Worm (Caenorhabditis elegans) whole organism, L3 larva: Measurements from ENCODE around the gene ugt-23.

Experiments used
- R02D3.7 ChIP-seq: fragments of 150-350 bp; optimal IDR thresholded peaks from 2 replicates; lab custom pipeline; 2014; ENCODE audit warnings: missing biosample characterization, missing genetic modification characterization
- ZK546.5 ChIP-seq: sonication (generic microtip); optimal IDR thresholded peaks from 2 replicates; lab custom pipeline; 2017; ENCODE audit warnings: missing biosample characterization, missing genetic modification characterization
- ama-1 ChIP-seq: fragments of 150-350 bp; optimal IDR thresholded peaks from 2 replicates; lab custom pipeline; 2018
- ceh-16 ChIP-seq: sonication (generic microtip); optimal IDR thresholded peaks from 2 replicates; lab custom pipeline; 2017; ENCODE audit warnings: missing biosample characterization, missing genetic modification characterization
- ceh-28 ChIP-seq: fragments of 150-350 bp; optimal IDR thresholded peaks from 2 replicates; lab custom pipeline; 2014; ENCODE audit warnings: missing biosample characterization, missing genetic modification reagents, missing genetic modification characterization
- ceh-82 ChIP-seq: fragments of 150-350 bp; optimal IDR thresholded peaks from 2 replicates; lab custom pipeline; 2014; ENCODE audit warnings: missing biosample characterization, missing genetic modification characterization
- ceh-9 ChIP-seq: sonication (generic microtip); optimal IDR thresholded peaks from 2 replicates; lab custom pipeline; 2018; ENCODE audit warnings: missing biosample characterization, missing genetic modification characterization
- egl-27 ChIP-seq: sonication (generic microtip); optimal IDR thresholded peaks from 4 replicates; lab custom pipeline; 2017; ENCODE audit warnings: missing biosample characterization, missing genetic modification reagents, missing genetic modification characterization
- egl-5 ChIP-seq: fragments of 150-350 bp; optimal IDR thresholded peaks from 2 replicates; lab custom pipeline; 2017; ENCODE audit warnings: missing biosample characterization, missing genetic modification reagents, missing genetic modification characterization, inconsistent platforms
- elt-1 ChIP-seq: fragments of 150-350 bp; optimal IDR thresholded peaks from 2 replicates; lab custom pipeline; 2014; ENCODE audit warnings: missing biosample characterization, missing genetic modification characterization
- elt-2 ChIP-seq: sonication (generic microtip); optimal IDR thresholded peaks from 2 replicates; lab custom pipeline; 2016; ENCODE audit warnings: missing genetic modification reagents, mild to moderate bottlenecking, missing genetic modification characterization, missing compliant biosample characterization
- elt-3 ChIP-seq, 3 experiments: fragments of 150-350 bp in 1 of 3; sonication (generic microtip) in 2 of 3; optimal IDR thresholded peaks; 2 replicates in 2 of 3; 4 replicates in 1 of 3; lab custom pipeline; 2014 to 2017; ENCODE audit warnings: missing biosample characterization in 3 of 3, missing genetic modification characterization in 3 of 3
- fkh-10 ChIP-seq: sonication (generic microtip); optimal IDR thresholded peaks from 2 replicates; lab custom pipeline; 2017; ENCODE audit warnings: missing biosample characterization, missing genetic modification reagents, missing genetic modification characterization
- fos-1 ChIP-seq: fragments of 150-350 bp; optimal IDR thresholded peaks from 2 replicates; lab custom pipeline; 2014; ENCODE audit warnings: missing biosample characterization, missing genetic modification characterization
- hmg-11 ChIP-seq: sonication (generic microtip); optimal IDR thresholded peaks from 2 replicates; lab custom pipeline; 2016; ENCODE audit warnings: missing genetic modification characterization, missing compliant biosample characterization
- lin-15B ChIP-seq: fragments of 150-350 bp; optimal IDR thresholded peaks from 2 replicates; lab custom pipeline; 2014; ENCODE audit warnings: missing biosample characterization, missing genetic modification characterization
- lin-39 ChIP-seq: fragments of 150-350 bp; optimal IDR thresholded peaks from 2 replicates; lab custom pipeline; 2018; ENCODE audit warnings: missing biosample characterization, missing genetic modification reagents, missing genetic modification characterization
- lsy-12 ChIP-seq: sonication (generic microtip); optimal IDR thresholded peaks from 2 replicates; lab custom pipeline; 2016; ENCODE audit warnings: mild to moderate bottlenecking, missing genetic modification characterization, missing compliant biosample characterization
- mml-1 ChIP-seq: fragments of 150-350 bp; sonication (generic microtip); optimal IDR thresholded peaks from 3 replicates; lab custom pipeline; 2014; ENCODE audit warnings: missing biosample characterization, missing genetic modification characterization
- nfya-1 ChIP-seq: sonication (generic microtip); optimal IDR thresholded peaks from 2 replicates; lab custom pipeline; 2017; ENCODE audit warnings: missing genetic modification characterization, mild to moderate bottlenecking, missing compliant biosample characterization, antibody characterized with exemption, moderate library complexity; ENCODE audit not compliant: insufficient read depth
- nhr-11 ChIP-seq: fragments of 150-350 bp; optimal IDR thresholded peaks from 2 replicates; lab custom pipeline; 2014; ENCODE audit warnings: missing biosample characterization, missing genetic modification characterization
- nhr-12 ChIP-seq: fragments of 150-350 bp; optimal IDR thresholded peaks from 2 replicates; lab custom pipeline; 2014; ENCODE audit warnings: missing biosample characterization, missing genetic modification characterization
- nhr-23 ChIP-seq: fragments of 150-350 bp; optimal IDR thresholded peaks from 2 replicates; lab custom pipeline; 2014; ENCODE audit warnings: missing biosample characterization, missing genetic modification reagents, missing genetic modification characterization
- nhr-237 ChIP-seq: fragments of 150-350 bp; optimal IDR thresholded peaks from 2 replicates; lab custom pipeline; 2014; ENCODE audit warnings: missing biosample characterization, missing genetic modification characterization
- nhr-25 ChIP-seq: sonication (generic microtip); optimal IDR thresholded peaks from 2 replicates; lab custom pipeline; 2017; ENCODE audit warnings: missing biosample characterization, missing genetic modification characterization
- nhr-28 ChIP-seq: fragments of 150-350 bp; optimal IDR thresholded peaks from 2 replicates; lab custom pipeline; 2014; ENCODE audit warnings: missing biosample characterization, missing genetic modification characterization
- nhr-43 ChIP-seq: sonication (generic microtip); optimal IDR thresholded peaks from 2 replicates; lab custom pipeline; 2016; ENCODE audit warnings: mild to moderate bottlenecking, missing genetic modification characterization, missing compliant biosample characterization; ENCODE audit not compliant: poor library complexity, severe bottlenecking
- nhr-76 ChIP-seq: fragments of 150-350 bp; sonication (generic microtip); optimal IDR thresholded peaks from 5 replicates; lab custom pipeline; 2014; ENCODE audit warnings: missing biosample characterization, missing genetic modification characterization
- nhr-77 ChIP-seq: fragments of 150-350 bp; optimal IDR thresholded peaks from 2 replicates; lab custom pipeline; 2014; ENCODE audit warnings: missing biosample characterization, missing genetic modification characterization
- pha-4 ChIP-seq: fragments of 150-350 bp; optimal IDR thresholded peaks from 2 replicates; lab custom pipeline; 2014; ENCODE audit warnings: missing biosample characterization, missing genetic modification reagents, missing genetic modification characterization
- pqm-1 ChIP-seq: fragments of 150-350 bp; optimal IDR thresholded peaks from 2 replicates; lab custom pipeline; 2017; ENCODE audit warnings: missing biosample characterization, missing genetic modification characterization, inconsistent platforms
- skn-1 ChIP-seq: fragments of 150-350 bp; optimal IDR thresholded peaks from 2 replicates; lab custom pipeline; 2014; ENCODE audit warnings: missing biosample characterization, missing genetic modification characterization
- snpc-4 ChIP-seq: fragments of 150-350 bp; optimal IDR thresholded peaks from 2 replicates; lab custom pipeline; 2014; ENCODE audit warnings: missing biosample characterization, missing genetic modification characterization
- tbx-2 ChIP-seq: sonication (generic microtip); optimal IDR thresholded peaks from 2 replicates; lab custom pipeline; 2016; ENCODE audit warnings: mild to moderate bottlenecking, missing genetic modification characterization, missing compliant biosample characterization
- unc-39 ChIP-seq: sonication (generic microtip); optimal IDR thresholded peaks from 4 replicates; lab custom pipeline; 2017; ENCODE audit warnings: missing biosample characterization, missing genetic modification characterization
- unc-62 ChIP-seq: fragments of 150-350 bp; sonication (generic microtip); optimal IDR thresholded peaks from 4 replicates; lab custom pipeline; 2014; ENCODE audit warnings: missing biosample characterization, missing genetic modification reagents, missing genetic modification characterization
- zag-1 ChIP-seq: fragments of 150-350 bp; optimal IDR thresholded peaks from 2 replicates; lab custom pipeline; 2014; ENCODE audit warnings: missing biosample characterization, missing genetic modification characterization
- ztf-4 ChIP-seq: fragments of 150-350 bp; optimal IDR thresholded peaks from 2 replicates; lab custom pipeline; 2014; ENCODE audit warnings: missing biosample characterization, missing genetic modification characterization

The ugt-23 gene

ce11 chrX:9918997-9919396 is 6.0 kb downstream of the ugt-23 start, which contains the start of gene folr-1:
TSS of gene folr-1 (plus strand) at chrX:9919297.
- TF ChIP-seq nhr-23 (tag; lab: Kevin White, UChicago) (no peak), nhr-12 (no peak), ceh-28 (tag; lab: Kevin White, UChicago) (no peak), ceh-9 (tag; lab: Kevin White, UChicago) (no peak), egl-27 (tag; lab: Kevin White, UChicago) (no peak), elt-1 (tag; lab: Kevin White, UChicago) (no peak), tbx-2 (tag; lab: Kevin White, UChicago) (no peak), nhr-76 (tag; lab: Kevin White, UChicago) (no peak), fkh-10 (GFP tag; lab: Kevin White, UChicago) (no peak), egl-5 (no peak), nhr-77 (tag; lab: Kevin White, UChicago) (no peak), elt-3 (tag; optimal IDR thresholded peaks at IDR 0.05; lab: Kevin White, UChicago) (no peak), nhr-237 (tag; lab: Kevin White, UChicago) (no peak), nhr-28 (tag; lab: Kevin White, UChicago) (no peak), nhr-43 (no peak)

ce11 chrX:9917362-9917761 is 7.6 kb downstream of the ugt-23 start, which contains the start of gene F21G4.6:
TSS of gene F21G4.6 (minus strand) at chrX:9917448.
- peak; percentile 78 for TF ChIP-seq nfya-1 (tag; lab: Kevin White, UChicago)
- TF ChIP-seq ztf-4 (tag; lab: Kevin White, UChicago): no peak
- TF ChIP-seq unc-39 (tag; lab: Kevin White, UChicago): no peak
- no peak for TF ChIP-seq fos-1 (tag; lab: Kevin White, UChicago)

ce11 chrX:9905840-9906239 is 19.1 kb downstream of the ugt-23 start, which contains the start of gene F21G4.5:
TSS of gene F21G4.5 (plus strand) at chrX:9906140.
- TF ChIP-seq nhr-23 (tag; lab: Kevin White, UChicago) (no peak), elt-2 (no peak), pqm-1 (tag; lab: Kevin White, UChicago) (no peak), nhr-43 (no peak), lin-15B (tag; lab: Kevin White, UChicago) (no peak), nhr-28 (tag; lab: Kevin White, UChicago) (no peak), ztf-4 (tag; lab: Kevin White, UChicago) (no peak), ceh-82 (no peak), nhr-77 (tag; lab: Kevin White, UChicago) (no peak), nhr-11 (tag; lab: Kevin White, UChicago) (no peak), skn-1 (no peak), nhr-76 (tag; lab: Kevin White, UChicago) (no peak), ZK546.5 (no peak), hmg-11 (no peak), ceh-28 (tag; lab: Kevin White, UChicago) (no peak), elt-3 (tag; optimal IDR thresholded peaks at IDR 0.05; lab: Kevin White, UChicago) (no peak), nhr-237 (tag; lab: Kevin White, UChicago) (no peak)

DNA sequence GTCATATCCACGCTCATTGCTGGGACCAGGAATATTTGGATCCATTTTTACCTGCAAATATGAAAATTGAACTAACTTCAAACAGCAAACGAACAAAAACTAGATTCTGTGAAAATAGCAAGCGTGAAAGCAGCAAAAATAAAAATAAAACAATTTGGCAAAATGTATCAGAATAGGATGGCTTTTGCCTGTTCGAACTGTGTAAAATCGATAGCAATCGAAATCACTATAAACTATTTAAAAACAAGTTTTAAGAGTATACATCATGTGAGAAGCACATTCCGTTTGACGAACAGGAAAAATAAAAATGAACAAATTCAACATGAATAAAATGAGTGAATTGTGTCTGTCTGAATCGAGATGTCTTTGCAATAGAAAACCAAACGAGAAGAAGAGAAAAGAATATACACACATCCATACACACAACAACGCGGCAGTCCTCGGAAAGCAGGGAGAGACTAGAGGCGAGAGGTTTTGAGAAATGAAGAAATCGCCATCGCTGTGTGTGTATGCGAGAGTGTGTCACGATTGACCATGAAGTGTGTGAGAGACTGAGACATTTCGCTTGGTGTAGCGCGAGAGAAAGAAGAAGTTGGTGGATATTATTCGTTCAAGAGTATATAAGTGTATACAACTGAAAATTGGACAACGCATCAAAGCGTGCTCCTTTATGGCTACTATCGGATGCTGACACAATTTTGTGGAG is 25.4 kb downstream of the ugt-23 start, which contains the start of gene phf-34:
Gene phf-34, minus strand, starts transcription at position 51 of the 706 bp plus-strand sequence.
- TF ChIP-seq nhr-43 (peak; percentile 31), nfya-1 (tag; lab: Kevin White, UChicago) (peak; percentile 76), egl-5 (peak; percentile 13), ZK546.5 (no peak), unc-62 (no peak), nhr-23 (tag; lab: Kevin White, UChicago) (peak; percentile 65), lin-15B (tag; lab: Kevin White, UChicago) (peak; percentile 28), snpc-4 (peak; percentile 34), pha-4 (tag; lab: Kevin White, UChicago) (peak; percentile 34), ztf-4 (tag; lab: Kevin White, UChicago) (no peak), nhr-25 (tag; lab: Kevin White, UChicago) (peak; percentile 61), fkh-10 (GFP tag; lab: Kevin White, UChicago) (peak; percentile 10), hmg-11 (peak; percentile 88), lin-39 (peak; percentile 21)

DNA sequence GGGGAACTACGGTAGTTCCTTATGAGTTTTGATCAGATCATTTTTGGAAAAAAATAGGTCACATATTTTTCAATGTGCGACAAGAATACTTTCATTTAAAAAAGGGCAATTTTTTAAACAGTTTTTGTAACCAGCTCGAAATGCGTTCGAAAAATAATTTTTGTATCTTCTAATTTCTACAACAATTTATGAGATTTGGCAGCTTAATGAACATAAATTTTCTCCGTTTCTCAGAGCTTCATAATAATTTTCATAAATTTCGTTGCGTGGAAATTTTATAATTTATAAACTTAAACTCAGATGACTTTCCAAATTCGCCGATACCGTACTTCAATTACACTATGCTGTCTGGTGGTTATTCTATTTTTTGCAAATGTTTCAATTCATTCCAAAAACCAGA is 30.1 kb downstream of the ugt-23 start, which contains the start of gene F21G4.3:
Gene F21G4.3, plus strand, starts transcription at position 301 of the 400 bp plus-strand sequence.
- no peak for TF ChIP-seq mml-1 (tag; lab: Kevin White, UChicago)
- no peak for TF ChIP-seq R02D3.7 (tag; lab: Kevin White, UChicago)
- no peak for TF ChIP-seq lsy-12
- TF ChIP-seq nhr-77 (tag; lab: Kevin White, UChicago): no peak
- TF ChIP-seq unc-62: no peak
- TF ChIP-seq ZK546.5: no peak
- no peak for TF ChIP-seq nfya-1 (tag; lab: Kevin White, UChicago)
- TF ChIP-seq lin-39: no peak
- no peak for TF ChIP-seq tbx-2 (tag; lab: Kevin White, UChicago)
- TF ChIP-seq nhr-11 (tag; lab: Kevin White, UChicago): no peak
- TF ChIP-seq nhr-12: no peak
- no peak for TF ChIP-seq ceh-28 (tag; lab: Kevin White, UChicago)
- no peak for TF ChIP-seq egl-27 (tag; lab: Kevin White, UChicago)
- no peak for TF ChIP-seq nhr-237 (tag; lab: Kevin White, UChicago)
- TF ChIP-seq ama-1 (lab: Kevin White, UChicago): no peak
- TF ChIP-seq fos-1 (tag; lab: Kevin White, UChicago): no peak
- no peak for TF ChIP-seq zag-1 (tag; lab: Kevin White, UChicago)
- no peak for TF ChIP-seq ceh-16
- no peak for TF ChIP-seq fkh-10 (GFP tag; lab: Kevin White, UChicago)
